Fruit fly (Drosophila melanogaster) whole organism, embryonic: ENCODE measurements around the gene klar.

Source experiments
- C15 ChIP-seq: fragments of 200-800 bp; sonication (Bioruptor generic); IDR thresholded peaks from 3 replicates; pipeline ENCODE4 v1.3.6; 2022; ENCODE audit warnings: missing biosample characterization, missing genetic modification characterization
- CG10209 ChIP-seq: fragments of 200-800 bp; sonication (Bioruptor generic); optimal IDR thresholded peaks from 3 replicates; lab custom pipeline; 2017; ENCODE audit warnings: missing biosample characterization, mild to moderate bottlenecking, missing genetic modification characterization, missing genetic modification reagents
- CG11398 ChIP-seq: fragments of 200-800 bp; sonication (Bioruptor generic); optimal IDR thresholded peaks from 2 replicates; lab custom pipeline; 2016; ENCODE audit warnings: missing biosample characterization, missing genetic modification characterization
- CG11560 ChIP-seq: fragments of 200-800 bp; sonication (Bioruptor generic); IDR thresholded peaks from 3 replicates; pipeline ENCODE4 v1.3.6; 2022; ENCODE audit warnings: missing biosample characterization, missing genetic modification characterization
- CG12219 ChIP-seq: fragments of 200-800 bp; sonication (Bioruptor generic); optimal IDR thresholded peaks from 3 replicates; lab custom pipeline; 2018; ENCODE audit warnings: missing biosample characterization, mild to moderate bottlenecking, missing genetic modification characterization
- CG15696 ChIP-seq: fragments of 200-800 bp; sonication (Bioruptor generic); optimal IDR thresholded peaks from 2 replicates; lab custom pipeline; 2019; ENCODE audit warnings: missing biosample characterization, mild to moderate bottlenecking, missing genetic modification characterization, moderate library complexity
- CG17612 ChIP-seq: fragments of 200-800 bp; sonication (Bioruptor generic); IDR thresholded peaks from 2 replicates; pipeline ENCODE4 v1.3.6; 2022; ENCODE audit warnings: missing biosample characterization, missing genetic modification characterization
- CG2875 ChIP-seq: fragments of 200-800 bp; sonication (Bioruptor generic); optimal IDR thresholded peaks from 2 replicates; lab custom pipeline; 2017; ENCODE audit warnings: missing biosample characterization, mild to moderate bottlenecking, missing genetic modification characterization, missing genetic modification reagents
- CG3065 ChIP-seq: fragments of 200-800 bp; sonication (Bioruptor generic); optimal IDR thresholded peaks from 2 replicates; lab custom pipeline; 2016; ENCODE audit warnings: missing biosample characterization, missing genetic modification characterization
- CG31441 ChIP-seq: fragments of 200-800 bp; sonication (Bioruptor generic); IDR thresholded peaks from 2 replicates; pipeline ENCODE4 v1.3.6; 2022; ENCODE audit warnings: missing biosample characterization, missing genetic modification characterization
- CG3995 ChIP-seq: fragments of 200-800 bp; sonication (Bioruptor generic); optimal IDR thresholded peaks from 3 replicates; lab custom pipeline; 2016; ENCODE audit warnings: missing biosample characterization, missing genetic modification characterization
- CG4328 ChIP-seq: fragments of 200-800 bp; sonication (Bioruptor generic); optimal IDR thresholded peaks from 3 replicates; lab custom pipeline; 2017; ENCODE audit warnings: missing biosample characterization, missing genetic modification reagents, missing genetic modification characterization
- CG4617 ChIP-seq: fragments of 200-800 bp; sonication (Bioruptor generic); optimal IDR thresholded peaks from 3 replicates; lab custom pipeline; 2016; ENCODE audit warnings: missing biosample characterization, missing genetic modification characterization, borderline replicate concordance
- CG4730 ChIP-seq: fragments of 200-800 bp; sonication (Bioruptor generic); IDR thresholded peaks from 2 replicates; pipeline ENCODE4 v1.3.6; 2022; ENCODE audit warnings: missing biosample characterization, missing genetic modification characterization
- CG6689 ChIP-seq: fragments of 200-800 bp; sonication (Bioruptor generic); IDR thresholded peaks from 2 replicates; pipeline ENCODE4 v1.3.6; 2022; ENCODE audit warnings: missing biosample characterization, missing genetic modification characterization
- CG7963 ChIP-seq: fragments of 200-800 bp; sonication (Bioruptor generic); IDR thresholded peaks from 3 replicates; pipeline ENCODE4 v1.3.6; 2022; ENCODE audit warnings: missing biosample characterization, missing genetic modification characterization; ENCODE audit not compliant: partially characterized antibody
- CG9876 ChIP-seq: fragments of 200-800 bp; sonication (Bioruptor generic); optimal IDR thresholded peaks from 2 replicates; lab custom pipeline; 2016; ENCODE audit warnings: missing biosample characterization, missing genetic modification characterization
- Chrac-16 ChIP-seq: fragments of 200-800 bp; sonication (Bioruptor generic); optimal IDR thresholded peaks from 3 replicates; lab custom pipeline; 2016; ENCODE audit warnings: missing biosample characterization, missing genetic modification characterization
- Hr78 ChIP-seq, 2 experiments: fragments of 200-800 bp in 1 of 2; fragments of >200 bp in 1 of 2; sonication (Bioruptor generic) in 1 of 2; optimal IDR thresholded peaks; 2 replicates each; lab custom pipeline; 2017 to 2019; ENCODE audit warnings: missing biosample characterization in 2 of 2, missing genetic modification characterization in 2 of 2, mild to moderate bottlenecking in 1 of 2, moderate library complexity in 1 of 2
- Nf-YA ChIP-seq: fragments of 200-800 bp; sonication (Bioruptor generic); IDR thresholded peaks from 2 replicates; pipeline ENCODE4 v1.3.6; 2022; ENCODE audit warnings: missing biosample characterization, missing genetic modification characterization
- Nf-YC ChIP-seq: fragments of 200-800 bp; optimal IDR thresholded peaks from 3 replicates; lab custom pipeline; 2019; ENCODE audit warnings: missing biosample characterization, mild to moderate bottlenecking, missing genetic modification characterization, moderate library complexity
- Ptx1 ChIP-seq: fragments of 200-800 bp; sonication (Bioruptor generic); IDR thresholded peaks from 2 replicates; pipeline ENCODE4 v1.3.6; 2022; ENCODE audit warnings: missing biosample characterization, missing genetic modification characterization
- Rx ChIP-seq: fragments of 200-800 bp; sonication (Bioruptor generic); IDR thresholded peaks from 2 replicates; pipeline ENCODE4 v1.3.6; 2022; ENCODE audit warnings: missing biosample characterization, missing genetic modification characterization
- Sry-β ChIP-seq: fragments of 200-800 bp; sonication (Bioruptor generic); optimal IDR thresholded peaks from 2 replicates; lab custom pipeline; 2018; ENCODE audit warnings: missing biosample characterization, mild to moderate bottlenecking, missing genetic modification characterization, moderate library complexity
- Sry-δ ChIP-seq: fragments of 200-800 bp; sonication (Bioruptor generic); optimal IDR thresholded peaks from 2 replicates; lab custom pipeline; 2016; ENCODE audit warnings: missing biosample characterization, missing genetic modification characterization
- TFAM ChIP-seq: fragments of 200-800 bp; sonication (Bioruptor generic); optimal IDR thresholded peaks from 2 replicates; lab custom pipeline; 2017; ENCODE audit warnings: missing biosample characterization, missing genetic modification characterization, inconsistent platforms
- Usf ChIP-seq: fragments of 200-800 bp; sonication (Bioruptor generic); optimal IDR thresholded peaks from 2 replicates; lab custom pipeline; 2017; ENCODE audit warnings: missing genotype, missing biosample characterization, missing genetic modification characterization
- ap ChIP-seq: fragments of 200-800 bp; sonication (Bioruptor generic); IDR thresholded peaks from 2 replicates; pipeline ENCODE4 v1.3.6; 2022; ENCODE audit warnings: missing biosample characterization, missing genetic modification characterization
- ase ChIP-seq: fragments of 200-800 bp; sonication (Bioruptor generic); IDR thresholded peaks from 3 replicates; pipeline ENCODE4 v1.3.6; 2022; ENCODE audit warnings: missing biosample characterization, missing genetic modification characterization
- bab2 ChIP-seq: fragments of 200-800 bp; sonication (Bioruptor generic); optimal IDR thresholded peaks from 2 replicates; lab custom pipeline; 2016; ENCODE audit warnings: missing biosample characterization, missing genetic modification characterization
- chif ChIP-seq, 2 experiments: fragments of 200-800 bp; sonication (Bioruptor generic); optimal IDR thresholded peaks; 3 replicates each; lab custom pipeline; 2016; ENCODE audit warnings: missing biosample characterization in 2 of 2, missing genetic modification characterization in 2 of 2
- chinmo ChIP-seq: fragments of 200-800 bp; sonication (Bioruptor generic); IDR thresholded peaks from 4 replicates; pipeline ENCODE4 v1.3.6; 2022; ENCODE audit warnings: missing biosample characterization, missing genetic modification characterization; ENCODE audit not compliant: partially characterized antibody
- chm ChIP-seq: fragments of 200-800 bp; sonication (Bioruptor generic); IDR thresholded peaks from 2 replicates; pipeline ENCODE4 v1.3.6; 2022; ENCODE audit warnings: missing biosample characterization, missing genetic modification characterization
- ci ChIP-seq: fragments of 200-800 bp; sonication (Bioruptor generic); IDR thresholded peaks from 3 replicates; pipeline ENCODE4 v1.3.6; 2022; ENCODE audit warnings: missing biosample characterization, missing genetic modification characterization
- dmrt11E ChIP-seq: fragments of 200-800 bp; sonication (Bioruptor generic); optimal IDR thresholded peaks from 3 replicates; lab custom pipeline; 2018; ENCODE audit warnings: missing biosample characterization, mild to moderate bottlenecking, missing genetic modification characterization, moderate library complexity
- dpn ChIP-seq, 2 experiments: fragments of 200-800 bp; sonication (Bioruptor generic); optimal IDR thresholded peaks; 3 replicates each; lab custom pipeline; 2016; ENCODE audit warnings: missing biosample characterization in 2 of 2, missing genetic modification characterization in 2 of 2
- fd64A ChIP-seq: fragments of 200-800 bp; sonication (Bioruptor generic); optimal IDR thresholded peaks from 3 replicates; lab custom pipeline; 2018; ENCODE audit warnings: missing biosample characterization, mild to moderate bottlenecking, missing genetic modification characterization
- gcm ChIP-seq: fragments of 200-800 bp; sonication (Bioruptor generic); optimal IDR thresholded peaks from 2 replicates; lab custom pipeline; 2019; ENCODE audit warnings: missing biosample characterization, mild to moderate bottlenecking, missing genetic modification characterization, moderate library complexity
- gsb ChIP-seq: fragments of 200-800 bp; sonication (Bioruptor generic); IDR thresholded peaks from 2 replicates; pipeline ENCODE4 v1.3.6; 2022; ENCODE audit warnings: missing biosample characterization, missing genetic modification characterization
- gsb-n ChIP-seq: fragments of 200-800 bp; sonication (Bioruptor generic); optimal IDR thresholded peaks from 3 replicates; lab custom pipeline; 2018; ENCODE audit warnings: missing biosample characterization, mild to moderate bottlenecking, missing genetic modification characterization
- ham ChIP-seq: fragments of 200-800 bp; sonication (Bioruptor generic); IDR thresholded peaks from 2 replicates; pipeline ENCODE4 v1.3.6; 2022; ENCODE audit warnings: missing biosample characterization, missing genetic modification characterization
- hbn ChIP-seq: fragments of 200-800 bp; sonication (Bioruptor generic); IDR thresholded peaks from 2 replicates; pipeline ENCODE4 v1.3.6; 2022; ENCODE audit warnings: missing biosample characterization, missing genetic modification characterization; ENCODE audit not compliant: partially characterized antibody
- pita ChIP-seq: fragments of 200-800 bp; sonication (Bioruptor generic); optimal IDR thresholded peaks from 2 replicates; lab custom pipeline; 2017; ENCODE audit warnings: missing biosample characterization, mild to moderate bottlenecking, missing genetic modification characterization
- ranshi ChIP-seq: fragments of 200-800 bp; sonication (Bioruptor generic); IDR thresholded peaks from 2 replicates; pipeline ENCODE4 v1.3.6; 2022; ENCODE audit warnings: missing biosample characterization, missing genetic modification characterization
- repo ChIP-seq: fragments of 200-800 bp; sonication (Bioruptor generic); optimal IDR thresholded peaks from 2 replicates; lab custom pipeline; 2016; ENCODE audit warnings: missing biosample characterization, missing genetic modification characterization
- seq ChIP-seq: fragments of 200-800 bp; sonication (Bioruptor generic); IDR thresholded peaks from 2 replicates; pipeline ENCODE4 v1.3.6; 2022; ENCODE audit warnings: missing biosample characterization, missing genetic modification characterization
- slp2 ChIP-seq: fragments of 200-800 bp; sonication (Bioruptor generic); optimal IDR thresholded peaks from 2 replicates; lab custom pipeline; 2016; ENCODE audit warnings: missing biosample characterization, missing genetic modification characterization
- sna ChIP-seq: fragments of 200-800 bp; sonication (Bioruptor generic); IDR thresholded peaks from 2 replicates; pipeline ENCODE4 v1.3.6; 2022; ENCODE audit warnings: missing biosample characterization, missing genetic modification characterization; ENCODE audit not compliant: partially characterized antibody
- zfh1 ChIP-seq: fragments of 200-800 bp; sonication (Bioruptor generic); IDR thresholded peaks from 3 replicates; pipeline ENCODE4 v1.3.6; 2022; ENCODE audit warnings: missing biosample characterization, missing genetic modification characterization

Gene klar

dm6 chr3L:546819-547441 lies 6.5 kb upstream of the klar start (continued):
- no peak for TF ChIP-seq gcm
- peak; percentile 52 for TF ChIP-seq slp2 (GFP tag; lab: Kevin White, UChicago)
- TF ChIP-seq CG12219: peak; percentile 46
- TF ChIP-seq CG11560 (tag; lab: Robert Waterston, UW): peak; percentile 65; the same call in 2 of the 3 replicates
- peak; percentile 77 to 89 for TF ChIP-seq dpn (GFP tag; optimal IDR thresholded peaks at IDR 0.05; lab: Kevin White, UChicago)
- TF ChIP-seq CG9876 (GFP tag; lab: Kevin White, UChicago): peak; percentile 61
- peak; percentile 83 for TF ChIP-seq Ptx1 (GFP tag; lab: Robert Waterston, UW)
- peak; percentile 15 for TF ChIP-seq Nf-YC
- no peak; the same call in 1 of the 2 replicates for TF ChIP-seq chm
- TF ChIP-seq ase (GFP tag; lab: Robert Waterston, UW): peak; percentile 68; the same call in 1 of the 3 replicates
- peak; percentile 68; the same call in 2 of the 3 replicates for TF ChIP-seq zfh1
- TF ChIP-seq Chrac-16 (GFP tag; lab: Kevin White, UChicago): peak; percentile 77
- no peak for TF ChIP-seq fd64A (GFP tag; lab: Kevin White, UChicago)
- TF ChIP-seq sna (GFP tag; lab: Robert Waterston, UW): no peak
- TF ChIP-seq Rx (GFP tag; lab: Robert Waterston, UW): peak; percentile 76
- no peak for TF ChIP-seq Hr78 (GFP tag; optimal IDR thresholded peaks at IDR 0.05; lab: Kevin White, UChicago)
- TF ChIP-seq CG31441 (GFP tag; lab: Robert Waterston, UW): peak; percentile 39; the same call in 1 of the 2 replicates
- TF ChIP-seq dmrt11E (tag; lab: Kevin White, UChicago): no peak
- peak; percentile 67; the same call in 1 of the 2 replicates for TF ChIP-seq CG4730 (GFP tag; lab: Robert Waterston, UW)
- no peak for TF ChIP-seq Sry-β
- TF ChIP-seq ranshi (GFP tag; lab: Robert Waterston, UW): peak; percentile 69; the same call in 1 of the 2 replicates
- peak; percentile 75 for TF ChIP-seq bab2
- no peak for TF ChIP-seq CG4617 (GFP tag; lab: Kevin White, UChicago)
- no peak for TF ChIP-seq Nf-YA (GFP tag; lab: Robert Waterston, UW)
- peak; percentile 74 for TF ChIP-seq CG6689 (GFP tag; lab: Robert Waterston, UW)
- peak; percentile 68 for TF ChIP-seq CG3995 (GFP tag; lab: Kevin White, UChicago)
- TF ChIP-seq hbn (GFP tag; lab: Robert Waterston, UW): no peak
- peak; percentile 77 for TF ChIP-seq gsb (GFP tag; lab: Robert Waterston, UW)
- TF ChIP-seq ap: peak; percentile 50; the same call in 1 of the 2 replicates
- peak; percentile 71; the same call in 1 of the 2 replicates for TF ChIP-seq ham
- TF ChIP-seq ci (GFP tag; lab: Robert Waterston, UW): peak; percentile 78; the same call in 2 of the 3 replicates
- TF ChIP-seq seq: peak; percentile 71
- TF ChIP-seq CG7963 (GFP tag; lab: Robert Waterston, UW): no peak
- TF ChIP-seq repo: peak; percentile 69
- no peak for TF ChIP-seq CG3065
- TF ChIP-seq CG2875 (GFP tag; lab: Kevin White, UChicago): no peak
- peak; percentile 65; the same call in 1 of the 4 replicates for TF ChIP-seq chinmo (GFP tag; lab: Robert Waterston, UW)
- peak; percentile 42 to 49 for TF ChIP-seq chif (GFP tag; optimal IDR thresholded peaks at IDR 0.05; lab: Kevin White, UChicago)
- TF ChIP-seq C15 (GFP tag; lab: Robert Waterston, UW): peak; percentile 66; the same call in 2 of the 3 replicates
- peak; percentile 77 for TF ChIP-seq CG10209
- TF ChIP-seq gsb-n (tag; lab: Kevin White, UChicago): no peak
- peak; percentile 43 for TF ChIP-seq Sry-δ (GFP tag; lab: Kevin White, UChicago)
- no peak for TF ChIP-seq TFAM (GFP tag; lab: Kevin White, UChicago)
- peak; percentile 29 for TF ChIP-seq CG15696 (tag; lab: Kevin White, UChicago)
- TF ChIP-seq CG4328 (GFP tag; lab: Kevin White, UChicago): peak; percentile 43
- peak; percentile 53 for TF ChIP-seq CG11398
- peak; percentile 65 for TF ChIP-seq Usf (GFP tag; lab: Kevin White, UChicago)
- no peak for TF ChIP-seq pita (GFP tag; lab: Kevin White, UChicago)
- peak; percentile 88 for TF ChIP-seq CG17612
